Worm (Caenorhabditis elegans): ENCODE results near the gene sre-35.

DNA sequence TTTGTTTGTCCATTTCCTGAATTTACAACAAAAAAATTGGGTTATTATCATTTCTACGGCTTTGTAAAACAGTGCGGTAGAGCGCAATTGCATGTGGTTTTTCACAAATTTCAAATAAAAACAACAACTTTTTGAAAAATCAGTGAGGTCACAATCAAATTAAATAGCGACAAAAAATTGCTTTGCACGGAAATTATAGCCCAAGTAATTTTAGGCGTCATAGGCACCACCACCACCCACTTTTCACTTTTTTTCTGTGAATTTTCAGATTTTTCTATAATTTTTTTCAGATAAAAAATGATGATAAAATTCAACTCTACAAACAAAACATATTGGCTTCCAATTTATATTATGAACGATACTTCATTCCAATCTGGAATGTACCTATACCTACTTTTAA lies 4.6 kb upstream of the sre-35 start, which contains the start of gene sre-38:
- no peak for TF ChIP-seq lsy-2 (tag; optimal IDR thresholded peaks at IDR 0.05)
- no peak for TF ChIP-seq lin-13 (GFP tag; optimal IDR thresholded peaks at IDR 0.05)
- no peak for TF ChIP-seq elt-2 (tag; optimal IDR thresholded peaks at IDR 0.05)
- no peak for TF ChIP-seq tbx-2 (tag; optimal IDR thresholded peaks at IDR 0.05)
- no peak for TF ChIP-seq sptf-1 (tag; optimal IDR thresholded peaks at IDR 0.05)

All from whole organism, L1 larva.